Fruit fly (Drosophila melanogaster) whole organism, embryonic: ENCODE data around the gene Lrpprc2.

ENCODE experiments used
- Atf-2 ChIP-seq: fragments of 200-800 bp; sonication (Bioruptor generic); optimal IDR thresholded peaks from 2 replicates; lab custom pipeline; 2016; ENCODE audit warnings: missing biosample characterization, missing genetic modification characterization
- Atf3 ChIP-seq: fragments of 200-800 bp; sonication (Bioruptor generic); optimal IDR thresholded peaks from 3 replicates; lab custom pipeline; 2016; ENCODE audit warnings: missing biosample characterization, missing genetic modification characterization
- Awh ChIP-seq: fragments of 200-800 bp; sonication (Bioruptor generic); IDR thresholded peaks from 2 replicates; pipeline ENCODE4, ENCODE4 v1.3.6; 2022; ENCODE audit warnings: missing biosample characterization, missing genetic modification characterization
- BEAF-32 ChIP-seq: fragments of 200-800 bp; sonication (Bioruptor generic); optimal IDR thresholded peaks from 3 replicates; lab custom pipeline; 2017; ENCODE audit warnings: missing biosample characterization, missing genetic modification characterization, mild to moderate bottlenecking, moderate library complexity, missing genetic modification reagents
- C15 ChIP-seq: fragments of 200-800 bp; sonication (Bioruptor generic); IDR thresholded peaks from 3 replicates; pipeline ENCODE4 v1.3.6; 2022; ENCODE audit warnings: missing biosample characterization, missing genetic modification characterization
- CG10431 ChIP-seq: fragments of 200-800 bp; sonication (Bioruptor generic); optimal IDR thresholded peaks from 3 replicates; lab custom pipeline; 2018; ENCODE audit warnings: missing biosample characterization, mild to moderate bottlenecking, missing genetic modification characterization
- CG10462 ChIP-seq: fragments of 200-800 bp; sonication (Bioruptor generic); optimal IDR thresholded peaks from 2 replicates; lab custom pipeline; 2016; ENCODE audit warnings: missing biosample characterization, missing genetic modification characterization
- CG12104 ChIP-seq: fragments of 200-800 bp; sonication (Bioruptor generic); optimal IDR thresholded peaks from 3 replicates; lab custom pipeline; 2016; ENCODE audit warnings: missing biosample characterization, missing genetic modification characterization
- CG14667 ChIP-seq: fragments of 200-800 bp; sonication (Bioruptor generic); IDR thresholded peaks from 2 replicates; pipeline ENCODE4 v1.3.6; 2022; ENCODE audit warnings: missing biosample characterization, missing genetic modification characterization
- CG14965 ChIP-seq: fragments of 200-800 bp; sonication (Bioruptor generic); optimal IDR thresholded peaks from 2 replicates; lab custom pipeline; 2016; ENCODE audit warnings: missing biosample characterization, missing genetic modification characterization, borderline replicate concordance
- CG16813 ChIP-seq: fragments of 200-800 bp; sonication (Bioruptor generic); IDR thresholded peaks from 3 replicates; pipeline ENCODE4 v1.3.6; 2022; ENCODE audit warnings: missing biosample characterization, missing genetic modification characterization; ENCODE audit not compliant: partially characterized antibody
- CG17385 ChIP-seq: fragments of 200-800 bp; sonication (Bioruptor generic); optimal IDR thresholded peaks from 3 replicates; lab custom pipeline; 2018; ENCODE audit warnings: missing biosample characterization, mild to moderate bottlenecking, missing genetic modification characterization
- CG1832 ChIP-seq: fragments of 200-800 bp; sonication (Bioruptor generic); optimal IDR thresholded peaks from 2 replicates; lab custom pipeline; 2017; ENCODE audit warnings: missing biosample characterization, mild to moderate bottlenecking, missing genetic modification characterization, inconsistent platforms
- CG2129 ChIP-seq: fragments of 200-800 bp; sonication (Bioruptor generic); IDR thresholded peaks from 2 replicates; pipeline ENCODE4 v1.3.6; 2022; ENCODE audit warnings: missing biosample characterization, missing genetic modification characterization; ENCODE audit not compliant: partially characterized antibody
- CG3065 ChIP-seq: fragments of 200-800 bp; sonication (Bioruptor generic); optimal IDR thresholded peaks from 2 replicates; lab custom pipeline; 2016; ENCODE audit warnings: missing biosample characterization, missing genetic modification characterization
- CG32767 ChIP-seq: fragments of 200-800 bp; sonication (Bioruptor generic); IDR thresholded peaks from 2 replicates; pipeline ENCODE4 v1.3.6; 2022; ENCODE audit warnings: missing biosample characterization, missing genetic modification characterization
- CG3407 ChIP-seq: fragments of 200-800 bp; sonication (Bioruptor generic); optimal IDR thresholded peaks from 2 replicates; lab custom pipeline; 2018; ENCODE audit warnings: missing biosample characterization, mild to moderate bottlenecking, missing genetic modification characterization
- CG43689 ChIP-seq: fragments of 200-800 bp; sonication (Bioruptor generic); IDR thresholded peaks from 2 replicates; pipeline ENCODE4 v1.3.6; 2022; ENCODE audit warnings: missing biosample characterization, missing genetic modification characterization
- CG6683 ChIP-seq: fragments of 200-800 bp; sonication (Bioruptor generic); optimal IDR thresholded peaks from 2 replicates; lab custom pipeline; 2017; ENCODE audit warnings: missing biosample characterization, mild to moderate bottlenecking, missing genetic modification characterization, missing genetic modification reagents
- CG6854 ChIP-seq: fragments of 200-800 bp; sonication (Bioruptor generic); optimal IDR thresholded peaks from 3 replicates; lab custom pipeline; 2017; ENCODE audit warnings: missing biosample characterization, mild to moderate bottlenecking, missing genetic modification characterization
- CG7928 ChIP-seq: fragments of 200-800 bp; sonication (Bioruptor generic); optimal IDR thresholded peaks from 2 replicates; lab custom pipeline; 2017; ENCODE audit warnings: missing biosample characterization, mild to moderate bottlenecking, missing genetic modification characterization
- CHES-1-like ChIP-seq: fragments of 200-800 bp; sonication (Bioruptor generic); optimal IDR thresholded peaks from 2 replicates; lab custom pipeline; 2016; ENCODE audit warnings: missing biosample characterization, missing genetic modification characterization
- Drgx ChIP-seq: fragments of 200-800 bp; sonication (Bioruptor generic); IDR thresholded peaks from 2 replicates; pipeline ENCODE4 v1.3.6; 2022; ENCODE audit warnings: missing biosample characterization, missing genetic modification characterization
- Fer1 ChIP-seq: fragments of 200-800 bp; sonication (Bioruptor generic); optimal IDR thresholded peaks from 2 replicates; lab custom pipeline; 2017; ENCODE audit warnings: missing biosample characterization, mild to moderate bottlenecking, missing genetic modification characterization
- H2.0 ChIP-seq: fragments of 200-800 bp; sonication (Bioruptor generic); IDR thresholded peaks from 2 replicates; pipeline ENCODE4 v1.3.6; 2022; ENCODE audit warnings: missing biosample characterization, missing genetic modification characterization
- HmgZ ChIP-seq: fragments of 200-800 bp; sonication (Bioruptor generic); optimal IDR thresholded peaks from 2 replicates; lab custom pipeline; 2018; ENCODE audit warnings: missing biosample characterization, mild to moderate bottlenecking, missing genetic modification characterization
- Meics ChIP-seq: fragments of 200-800 bp; sonication (Bioruptor generic); optimal IDR thresholded peaks from 2 replicates; lab custom pipeline; 2017; ENCODE audit warnings: missing biosample characterization, mild to moderate bottlenecking, missing genetic modification characterization
- NC2α ChIP-seq: fragments of 200-800 bp; sonication (Bioruptor generic); optimal IDR thresholded peaks from 2 replicates; lab custom pipeline; 2016; ENCODE audit warnings: missing biosample characterization, missing genetic modification characterization
- NfI ChIP-seq: fragments of 200-800 bp; sonication (Bioruptor generic); optimal IDR thresholded peaks from 3 replicates; lab custom pipeline; 2018; ENCODE audit warnings: missing biosample characterization, mild to moderate bottlenecking, missing genetic modification characterization, moderate library complexity
- PHDP ChIP-seq: fragments of 200-800 bp; sonication (Bioruptor generic); optimal IDR thresholded peaks from 3 replicates; lab custom pipeline; 2018; ENCODE audit warnings: missing biosample characterization, mild to moderate bottlenecking, missing genetic modification characterization, moderate library complexity
- Ravus ChIP-seq: fragments of 200-800 bp; sonication (Bioruptor generic); IDR thresholded peaks from 2 replicates; pipeline ENCODE4 v1.3.6; 2022; ENCODE audit warnings: missing biosample characterization, missing genetic modification characterization
- Sox102F ChIP-seq: fragments of 200-800 bp; sonication (Bioruptor generic); optimal IDR thresholded peaks from 2 replicates; lab custom pipeline; 2018; ENCODE audit warnings: missing biosample characterization, mild to moderate bottlenecking, missing genetic modification characterization, moderate library complexity
- cg ChIP-seq: fragments of 200-800 bp; sonication (Bioruptor generic); optimal IDR thresholded peaks from 3 replicates; lab custom pipeline; 2019; ENCODE audit warnings: missing biosample characterization, mild to moderate bottlenecking, missing genetic modification characterization, moderate library complexity
- chm ChIP-seq: fragments of 200-800 bp; sonication (Bioruptor generic); IDR thresholded peaks from 2 replicates; pipeline ENCODE4 v1.3.6; 2022; ENCODE audit warnings: missing biosample characterization, missing genetic modification characterization
- dm ChIP-seq: fragments of 200-800 bp; sonication (Bioruptor generic); optimal IDR thresholded peaks from 3 replicates; lab custom pipeline; 2016; ENCODE audit warnings: missing biosample characterization, missing genetic modification characterization
- fd3F ChIP-seq: fragments of 200-800 bp; sonication (Bioruptor generic); optimal IDR thresholded peaks from 2 replicates; lab custom pipeline; 2018; ENCODE audit warnings: missing biosample characterization, mild to moderate bottlenecking, missing genetic modification characterization, moderate library complexity
- lmd ChIP-seq: fragments of 200-800 bp; sonication (Bioruptor generic); IDR thresholded peaks from 2 replicates; pipeline ENCODE4 v1.3.6; 2022; ENCODE audit warnings: missing biosample characterization, missing genetic modification characterization
- pan ChIP-seq, 4 experiments: fragments of >200 bp in 3 of 4; fragments of 200-800 bp in 1 of 4; sonication (Bioruptor generic) in 1 of 4; optimal IDR thresholded peaks in 3 of 4; IDR thresholded peaks in 1 of 4; 2 replicates each; pipeline versions ENCODE4 v1.3.6 to Lab custom; 2017 to 2022; ENCODE audit warnings: missing biosample characterization in 2 of 4, missing genetic modification characterization in 2 of 4, mixed read lengths in 1 of 4
- prd ChIP-seq, 3 experiments: fragments of >200 bp in 2 of 3; fragments of 200-800 bp in 1 of 3; sonication (Bioruptor generic) in 1 of 3; optimal IDR thresholded peaks in 2 of 3; IDR thresholded peaks in 1 of 3; 2 replicates in 2 of 3; 3 replicates in 1 of 3; pipeline versions ENCODE4 v1.3.6 to Lab custom; 2017 to 2022; ENCODE audit warnings: missing biosample characterization in 1 of 3, missing genetic modification characterization in 1 of 3
- run ChIP-seq: fragments of 200-800 bp; sonication (Bioruptor generic); optimal IDR thresholded peaks from 3 replicates; lab custom pipeline; 2018; ENCODE audit warnings: missing biosample characterization, mild to moderate bottlenecking, missing genetic modification characterization
- sd ChIP-seq: fragments of 200-800 bp; sonication (Bioruptor generic); optimal IDR thresholded peaks from 3 replicates; lab custom pipeline; 2018; ENCODE audit warnings: missing biosample characterization, mild to moderate bottlenecking, missing genetic modification characterization, moderate library complexity
- sens-2 ChIP-seq: fragments of 200-800 bp; sonication (Bioruptor generic); IDR thresholded peaks from 2 replicates; pipeline ENCODE4 v1.3.6; 2022; ENCODE audit warnings: missing biosample characterization, missing genetic modification characterization
- seq ChIP-seq: fragments of 200-800 bp; sonication (Bioruptor generic); IDR thresholded peaks from 2 replicates; pipeline ENCODE4 v1.3.6; 2022; ENCODE audit warnings: missing biosample characterization, missing genetic modification characterization
- sim ChIP-seq: fragments of 200-800 bp; sonication (Bioruptor generic); IDR thresholded peaks from 2 replicates; pipeline ENCODE4 v1.3.6; 2022; ENCODE audit warnings: missing biosample characterization, missing genetic modification characterization
- stwl ChIP-seq: fragments of 200-800 bp; sonication (Bioruptor generic); optimal IDR thresholded peaks from 3 replicates; lab custom pipeline; 2018; ENCODE audit warnings: missing biosample characterization, mild to moderate bottlenecking, missing genetic modification characterization, moderate library complexity
- tll ChIP-seq, 2 experiments: fragments of 200-800 bp in 1 of 2; fragments of >200 bp in 1 of 2; sonication (Bioruptor generic) in 1 of 2; optimal IDR thresholded peaks; 2 replicates each; lab custom pipeline; 2017 to 2019; ENCODE audit warnings: missing biosample characterization in 2 of 2, missing genetic modification characterization in 2 of 2, mild to moderate bottlenecking in 1 of 2, moderate library complexity in 1 of 2
- zfh1 ChIP-seq: fragments of 200-800 bp; sonication (Bioruptor generic); IDR thresholded peaks from 3 replicates; pipeline ENCODE4 v1.3.6; 2022; ENCODE audit warnings: missing biosample characterization, missing genetic modification characterization

Gene Lrpprc2

DNA sequence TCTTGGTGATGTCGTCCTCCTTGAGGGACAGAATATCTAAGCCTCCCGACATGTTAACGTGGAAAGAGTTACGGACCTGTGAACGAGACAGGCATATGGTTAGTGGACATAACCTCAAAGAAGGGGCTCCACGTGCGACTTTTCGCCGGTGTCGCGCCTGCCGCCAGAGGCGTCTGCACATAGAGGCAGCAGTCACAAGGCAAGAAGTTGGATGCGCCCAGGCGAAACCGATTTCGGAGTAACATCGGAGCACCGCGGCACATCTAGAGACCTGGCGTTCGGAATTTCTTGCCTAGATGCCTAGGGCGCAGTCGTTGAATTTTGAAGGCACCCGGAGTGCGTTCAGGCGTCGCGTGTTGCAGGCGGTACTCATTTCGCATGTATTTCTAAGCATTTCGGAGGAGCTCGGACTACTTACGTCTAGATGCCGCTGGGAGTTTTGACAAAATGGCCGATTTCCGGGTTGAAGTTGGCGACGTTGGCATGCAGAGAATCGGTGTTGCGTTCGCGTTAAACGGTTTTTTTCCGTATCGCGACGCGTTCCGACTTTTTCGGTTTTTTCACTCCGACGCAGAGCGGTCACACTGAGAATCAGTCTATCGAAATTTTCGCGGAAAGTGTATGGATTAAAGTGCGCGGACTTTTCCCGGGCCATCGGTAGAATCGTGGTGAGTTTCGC lies 22.6 kb upstream of the Lrpprc2 start, which contains the start of the genes sta and inc (continued):
- TF ChIP-seq pan (optimal IDR thresholded peaks at IDR 0.05; lab: Kevin White, UChicago), result no peak
- TF ChIP-seq pan (GFP tag; optimal IDR thresholded peaks at IDR 0.05 in 1 of 2, IDR thresholded peaks at IDR 0.05 in 1 of 2), result peak in 1 of 2 experiments; percentile 42
- 0 out of 3 replicates have a peak, but pooled peaks have one; percentile 14 for TF ChIP-seq C15
- no peak for TF ChIP-seq Atf3
- peak; percentile 15 for TF ChIP-seq CG7928 (GFP tag; lab: Kevin White, UChicago)
- peak; percentile 17 for TF ChIP-seq NC2α (GFP tag; lab: Kevin White, UChicago)
- peak; percentile 61 for TF ChIP-seq chm
- no peak for TF ChIP-seq cg (GFP tag; lab: Kevin White, UChicago)
- peak; percentile 58; the same call in 2 of the 3 replicates for TF ChIP-seq CG16813 (GFP tag; lab: Robert Waterston, UW)
- TF ChIP-seq Fer1 (GFP tag; lab: Kevin White, UChicago), result peak; percentile 90
- peak; percentile 90 for TF ChIP-seq dm (GFP tag; lab: Kevin White, UChicago)
- peak; percentile 58 for TF ChIP-seq sim (GFP tag; lab: Robert Waterston, UW)
- TF ChIP-seq stwl (tag; lab: Kevin White, UChicago), result peak; percentile 62
- TF ChIP-seq seq (GFP tag; lab: Robert Waterston, UW), result peak; percentile 41; the same call in 1 of the 2 replicates
- TF ChIP-seq CG14667 (GFP tag; lab: Robert Waterston, UW), result no peak
- TF ChIP-seq prd (optimal IDR thresholded peaks at IDR 0.05; lab: Kevin White, UChicago), result no peak
- TF ChIP-seq prd (GFP tag; IDR thresholded peaks at IDR 0.05; lab: Robert Waterston, UW), result 0 out of 3 replicates have a peak, but pooled peaks have one; percentile 40
- TF ChIP-seq Meics (GFP tag; lab: Kevin White, UChicago), result peak; percentile 87
- peak; percentile 21 for TF ChIP-seq Atf-2 (GFP tag; lab: Kevin White, UChicago)
- TF ChIP-seq sd, result peak; percentile 78
- TF ChIP-seq HmgZ (tag; lab: Kevin White, UChicago), result peak; percentile 85
- peak; percentile 32 for TF ChIP-seq fd3F (GFP tag; lab: Kevin White, UChicago)
- peak; percentile 11 for TF ChIP-seq run
- TF ChIP-seq NfI (GFP tag; lab: Kevin White, UChicago), result peak; percentile 75
- TF ChIP-seq CG6683 (GFP tag; lab: Kevin White, UChicago), result peak; percentile 56
- no peak for TF ChIP-seq CG2129 (GFP tag; lab: Robert Waterston, UW)
- TF ChIP-seq sens-2 (GFP tag; lab: Robert Waterston, UW), result 0 out of 2 replicates have a peak, but pooled peaks have one; percentile 8
- TF ChIP-seq PHDP, result peak; percentile 79
- no peak for TF ChIP-seq Sox102F
- no peak for TF ChIP-seq tll (GFP tag; optimal IDR thresholded peaks at IDR 0.05; lab: Kevin White, UChicago)
- peak; percentile 72 for TF ChIP-seq CG17385 (GFP tag; lab: Kevin White, UChicago)
- peak; percentile 43; the same call in 1 of the 2 replicates for TF ChIP-seq Drgx (GFP tag; lab: Robert Waterston, UW)
- TF ChIP-seq Ravus, result no peak
- TF ChIP-seq lmd (GFP tag; lab: Robert Waterston, UW), result peak; percentile 32; the same call in 1 of the 2 replicates
- TF ChIP-seq CG1832, result no peak
- TF ChIP-seq H2.0 (GFP tag; lab: Robert Waterston, UW), result 0 out of 2 replicates have a peak, but pooled peaks have one; percentile 5
- no peak for TF ChIP-seq CG43689 (GFP tag; lab: Robert Waterston, UW)
- peak; percentile 21; the same call in 1 of the 2 replicates for TF ChIP-seq Awh (GFP tag; lab: Robert Waterston, UW)
- no peak for TF ChIP-seq CG14965 (GFP tag; lab: Kevin White, UChicago)
- TF ChIP-seq CG32767 (GFP tag; lab: Robert Waterston, UW), result 0 out of 2 replicates have a peak, but pooled peaks have one; percentile 40
- TF ChIP-seq CG12104 (GFP tag; lab: Kevin White, UChicago), result peak; percentile 61
- peak; percentile 91 for TF ChIP-seq CG10431 (GFP tag; lab: Kevin White, UChicago)
- peak; percentile 75 for TF ChIP-seq CG6854 (GFP tag; lab: Kevin White, UChicago)
- peak; percentile 53 for TF ChIP-seq CG3407 (GFP tag; lab: Kevin White, UChicago)
- TF ChIP-seq CG3065 (GFP tag; lab: Kevin White, UChicago), result no peak
- TF ChIP-seq zfh1 (GFP tag; lab: Robert Waterston, UW), result peak; percentile 70; the same call in 2 of the 3 replicates
- TF ChIP-seq CG10462 (GFP tag; lab: Kevin White, UChicago), result no peak
- TF ChIP-seq CHES-1-like (GFP tag; lab: Kevin White, UChicago), result peak; percentile 84
- peak; percentile 74 for TF ChIP-seq BEAF-32 (GFP tag; lab: Kevin White, UChicago)
